Worm (Caenorhabditis elegans) whole organism, late embryonic: ENCODE results near the gene C16C8.11.

ENCODE experiments used
- ceh-14 ChIP-seq: sonication (generic microtip); optimal IDR thresholded peaks from 2 replicates; lab custom pipeline; 2016; ENCODE audit warnings: missing genotype, missing genetic modification characterization, missing compliant biosample characterization
- ceh-19 ChIP-seq: fragments of 200-800 bp; sonication (Bioruptor generic); optimal IDR thresholded peaks from 2 replicates; lab custom pipeline; 2018; ENCODE audit warnings: mild to moderate bottlenecking, missing genetic modification characterization, missing compliant biosample characterization
- ceh-2 ChIP-seq: sonication (generic microtip); optimal IDR thresholded peaks from 2 replicates; lab custom pipeline; 2016; ENCODE audit warnings: missing genotype, missing genetic modification characterization, missing compliant biosample characterization
- ets-4 ChIP-seq: sonication (generic microtip); optimal IDR thresholded peaks from 2 replicates; lab custom pipeline; 2016; ENCODE audit warnings: missing genetic modification characterization, missing compliant biosample characterization
- fkh-10 ChIP-seq: fragments of 150-350 bp; optimal IDR thresholded peaks from 2 replicates; lab custom pipeline; 2014; ENCODE audit warnings: missing biosample characterization, missing genetic modification reagents, missing genetic modification characterization
- nfya-1 ChIP-seq: sonication (generic microtip); optimal IDR thresholded peaks from 2 replicates; lab custom pipeline; 2017; ENCODE audit warnings: missing genetic modification characterization, mild to moderate bottlenecking, missing compliant biosample characterization, antibody characterized with exemption, moderate library complexity
- nhr-11 ChIP-seq: fragments of 150-350 bp; optimal IDR thresholded peaks from 2 replicates; lab custom pipeline; 2014; ENCODE audit warnings: missing biosample characterization, missing genetic modification characterization
- npax-4 ChIP-seq: sonication (generic microtip); optimal IDR thresholded peaks from 2 replicates; lab custom pipeline; 2016; ENCODE audit warnings: missing genetic modification characterization, missing compliant biosample characterization
- unc-55 ChIP-seq: sonication (generic microtip); optimal IDR thresholded peaks from 2 replicates; lab custom pipeline; 2017; ENCODE audit warnings: missing biosample characterization, missing genetic modification reagents, missing genetic modification characterization

- TF ChIP-seq unc-55 (GFP tag; lab: Kevin White, UChicago) (no peak), ets-4 (no peak), nfya-1 (tag; lab: Kevin White, UChicago) (no peak), ceh-2 (tag; lab: Kevin White, UChicago) (no peak), ceh-14 (tag; lab: Kevin White, UChicago) (no peak), ceh-19 (GFP tag; lab: Kevin White, UChicago) (no peak), fkh-10 (GFP tag; lab: Kevin White, UChicago) (no peak), npax-4 (tag; lab: Kevin White, UChicago) (no peak), nhr-11 (no peak)
Observed at ce11 chrII:3416528-3416927, 37.0 kb upstream of the C16C8.11 start, which contains the start of gene nep-6.
